Worm (Caenorhabditis elegans): ENCODE results near the gene prx-13.

ce11 chrII:7255614-7256162 is 3.9 kb upstream of the prx-13 start, which contains the start of gene F32A5.8:
- TF ChIP-seq nhr-102 (tag; optimal IDR thresholded peaks at IDR 0.05) = peak; percentile 51
- TF ChIP-seq nhr-11 (tag; optimal IDR thresholded peaks at IDR 0.05) = no peak
- TF ChIP-seq snpc-4 (tag; optimal IDR thresholded peaks at IDR 0.05) = no peak
- no peak for TF ChIP-seq nhr-25 (tag; optimal IDR thresholded peaks at IDR 0.05; ENCODE audit: borderline replicate concordance, insufficient read depth)
- no peak for TF ChIP-seq nhr-111 (GFP tag; optimal IDR thresholded peaks at IDR 0.05)
- TF ChIP-seq ztf-11 (tag; optimal IDR thresholded peaks at IDR 0.05) = no peak
